Worm (Caenorhabditis elegans) whole organism, L4 larva: ENCODE data around the gene srh-212.

Experiments
- fkh-10 ChIP-seq: fragments of 150-350 bp; optimal IDR thresholded peaks from 2 replicates; lab custom pipeline; 2014; ENCODE audit warnings: missing biosample characterization, missing genetic modification reagents, missing genetic modification characterization
- vab-7 ChIP-seq: fragments of 200-800 bp; sonication (Bioruptor generic); IDR thresholded peaks from 2 replicates; pipeline ENCODE4 v1.3.6; 2022; ENCODE audit warnings: missing genetic modification reagents, missing genetic modification characterization, missing compliant biosample characterization
- ztf-11 ChIP-seq: fragments of 150-350 bp; optimal IDR thresholded peaks from 2 replicates; lab custom pipeline; 2014; ENCODE audit warnings: missing biosample characterization, missing genetic modification characterization

DNA sequence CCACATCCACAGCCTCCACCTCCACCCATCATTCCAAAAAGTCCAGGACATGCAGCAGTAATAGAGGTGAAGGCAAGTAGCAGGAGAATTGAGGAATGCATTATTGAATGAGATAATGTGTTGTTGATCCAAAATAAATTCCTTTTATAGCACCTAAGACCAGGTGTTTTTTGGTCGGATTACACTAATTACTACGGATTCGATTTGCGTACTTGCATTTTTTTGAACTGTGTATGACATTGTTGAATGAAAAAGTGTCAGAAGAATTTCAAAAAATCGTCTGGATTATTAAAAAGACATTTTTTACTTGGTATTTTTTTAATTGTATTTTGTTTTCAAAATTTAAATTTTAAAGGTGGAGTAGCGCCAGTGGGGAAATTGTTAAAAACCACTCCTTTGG, 45.2 kb downstream of the srh-212 start, which contains the start of gene grl-28:
- TF ChIP-seq fkh-10 (GFP tag; lab: Kevin White, UChicago) (no peak), ztf-11 (tag; lab: Kevin White, UChicago) (no peak), vab-7 (GFP tag; lab: Robert Waterston, UW) (no peak)
